Worm (Caenorhabditis elegans): ENCODE measurements around the gene flp-5.
A peak's percentile ranks its signal among the peaks of the same experiment; 100 is the strongest.

flp-5 gene

DNA sequence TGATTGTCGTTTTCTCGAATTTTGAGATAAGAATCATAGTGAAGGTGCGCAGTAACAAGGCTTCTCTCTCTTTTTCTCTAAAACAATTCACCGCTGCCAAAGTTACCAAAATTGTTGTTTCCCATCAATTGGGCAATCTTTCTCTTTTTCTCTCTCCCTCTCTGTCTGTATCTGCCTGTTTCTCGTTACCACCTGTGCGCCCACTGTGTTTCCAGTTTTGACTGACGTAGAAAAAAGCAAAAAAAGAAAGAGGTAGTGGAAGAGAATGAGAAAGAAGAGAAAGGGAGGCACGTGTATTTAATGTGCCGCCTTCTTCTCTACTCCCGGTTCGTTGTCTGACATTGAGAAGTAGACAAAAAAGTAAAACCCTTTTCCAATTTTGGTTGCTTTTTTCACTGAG lies 22.0 kb downstream of the flp-5 start:
- peak; percentile 47; the same call in 1 of the 2 replicates for TF ChIP-seq hmg-1.1 (GFP tag; IDR thresholded peaks at IDR 0.05)
- no peak for TF ChIP-seq unc-62 (GFP tag; optimal IDR thresholded peaks at IDR 0.05 in 1 of 2)
- no peak for TF ChIP-seq unc-62 (tag; optimal IDR thresholded peaks at IDR 0.05)
- peak; percentile 54 to 95 for TF ChIP-seq mdl-1 (tag; optimal IDR thresholded peaks at IDR 0.05)
- TF ChIP-seq mxl-3 (GFP tag; optimal IDR thresholded peaks at IDR 0.05), result peak; percentile 97
- no peak for TF ChIP-seq dmd-8 (GFP tag; IDR thresholded peaks at IDR 0.05)
- peak; percentile 37 to 59 for TF ChIP-seq lsy-2 (tag; optimal IDR thresholded peaks at IDR 0.05)
- peak; percentile 71 for TF ChIP-seq T26A8.4 (GFP tag; IDR thresholded peaks at IDR 0.05)
- TF ChIP-seq lin-38 (GFP tag; IDR thresholded peaks at IDR 0.05), result peak; percentile 23; the same call in 1 of the 2 replicates
- TF ChIP-seq gei-8 (GFP tag; optimal IDR thresholded peaks at IDR 0.05), result no peak
- TF ChIP-seq nhr-48 (tag; optimal IDR thresholded peaks at IDR 0.05), result peak; percentile 71
- TF ChIP-seq hif-1 (tag; optimal IDR thresholded peaks at IDR 0.05), result peak in 1 of 2 experiments; percentile 72
- TF ChIP-seq spr-1 (tag; optimal IDR thresholded peaks at IDR 0.05), result peak; percentile 21
- peak; percentile 23 for TF ChIP-seq dpl-1 (GFP tag; optimal IDR thresholded peaks at IDR 0.05)
- no peak for TF ChIP-seq daf-16 (GFP tag; optimal IDR thresholded peaks at IDR 0.05)
- peak; percentile 75 for TF ChIP-seq daf-16 (tag; optimal IDR thresholded peaks at IDR 0.05)
- TF ChIP-seq attf-4 (tag; optimal IDR thresholded peaks at IDR 0.05), result no peak
- TF ChIP-seq arid-1 (GFP tag; conservative IDR thresholded peaks at IDR 0.05), result 0 out of 2 replicates have a peak, but pooled peaks have one; percentile 24
- TF ChIP-seq hlh-30 (tag; optimal IDR thresholded peaks at IDR 0.05; ENCODE audit: insufficient read depth), result peak; percentile 84
- no peak for TF ChIP-seq Y105C5A.15 (GFP tag; IDR thresholded peaks at IDR 0.05)
- peak; percentile 87 for TF ChIP-seq dve-1 (tag; optimal IDR thresholded peaks at IDR 0.05; ENCODE audit: insufficient read depth)
- no peak for TF ChIP-seq duxl-1 (tag; optimal IDR thresholded peaks at IDR 0.05; ENCODE audit: poor library complexity)
- peak; percentile 41; the same call in 1 of the 2 replicates for TF ChIP-seq pha-4 (GFP tag; IDR thresholded peaks at IDR 0.05)
- TF ChIP-seq pha-4 (tag; optimal IDR thresholded peaks at IDR 0.05), result no peak
- 0 out of 2 replicates have a peak, but pooled peaks have one; percentile 8 for TF ChIP-seq set-16 (GFP tag; IDR thresholded peaks at IDR 0.05)
- TF ChIP-seq nhr-11 (tag; optimal IDR thresholded peaks at IDR 0.05), result peak; percentile 33
- no peak for TF ChIP-seq madf-9 (GFP tag; conservative IDR thresholded peaks at IDR 0.05)
- TF ChIP-seq nhr-10 (tag; optimal IDR thresholded peaks at IDR 0.05), result no peak
- no peak for TF ChIP-seq saeg-2 (GFP tag; IDR thresholded peaks at IDR 0.05)
- TF ChIP-seq mdt-29 (GFP tag; IDR thresholded peaks at IDR 0.05), result no peak
- peak; percentile 78 for TF ChIP-seq nhr-6 (tag; optimal IDR thresholded peaks at IDR 0.05)
- peak; percentile 65 for TF ChIP-seq cey-2 (tag; optimal IDR thresholded peaks at IDR 0.05; ENCODE audit: borderline replicate concordance, insufficient read depth)
- TF ChIP-seq nhr-77 (tag; optimal IDR thresholded peaks at IDR 0.05), result peak; percentile 81
- 0 out of 2 replicates have a peak, but pooled peaks have one; percentile 18 for TF ChIP-seq lin-1 (GFP tag; IDR thresholded peaks at IDR 0.05)
- peak; percentile 36 for TF ChIP-seq T20F7.1 (GFP tag; optimal IDR thresholded peaks at IDR 0.05)
- peak; percentile 91 for TF ChIP-seq aha-1 (tag)
- peak; percentile 12 for TF ChIP-seq pqm-1 (tag; optimal IDR thresholded peaks at IDR 0.05)
- TF ChIP-seq nhr-76 (tag; optimal IDR thresholded peaks at IDR 0.05), result peak; percentile 3
- TF ChIP-seq ceh-20 (GFP tag; IDR thresholded peaks at IDR 0.05), result 0 out of 2 replicates have a peak, but pooled peaks have one; percentile 31
- TF ChIP-seq dmd-9 (GFP tag; IDR thresholded peaks at IDR 0.05), result no peak
- TF ChIP-seq dmd-6 (GFP tag; IDR thresholded peaks at IDR 0.05), result peak; percentile 90
- TF ChIP-seq tra-1 (GFP tag; IDR thresholded peaks at IDR 0.05), result peak; percentile 88
- peak; percentile 92 for TF ChIP-seq nhr-28 (tag; optimal IDR thresholded peaks at IDR 0.05)
- peak; percentile 75 for TF ChIP-seq mep-1 (tag; optimal IDR thresholded peaks at IDR 0.05)
- peak; percentile 81 for TF ChIP-seq mxl-2 (GFP tag; conservative IDR thresholded peaks at IDR 0.05)
- peak; percentile 57 for TF ChIP-seq mes-2 (tag; optimal IDR thresholded peaks at IDR 0.05; ENCODE audit: poor library complexity, severe bottlenecking)
- TF ChIP-seq zip-11 (GFP tag; IDR thresholded peaks at IDR 0.05), result no peak
- no peak for TF ChIP-seq lim-7 (GFP tag; IDR thresholded peaks at IDR 0.05)
- TF ChIP-seq Y75B8A.6 (GFP tag; IDR thresholded peaks at IDR 0.05), result no peak
- peak; percentile 94 for TF ChIP-seq hlh-11 (tag; optimal IDR thresholded peaks at IDR 0.05)
- peak; percentile 31 for TF ChIP-seq rbr-2 (tag; optimal IDR thresholded peaks at IDR 0.05)
